Fruit fly (Drosophila melanogaster) whole organism, larva: Measurements from ENCODE around the gene mRpL39.

Source experiments
- noc ChIP-seq: fragments of 200-800 bp; sonication (Bioruptor generic); optimal IDR thresholded peaks from 3 replicates; lab custom pipeline; 2019; ENCODE audit warnings: missing biosample characterization, mild to moderate bottlenecking, missing genetic modification characterization, moderate library complexity

Gene mRpL39

dm6 chr3L:15011638-15012335, 12.3 kb upstream of the mRpL39 start:
- peak; percentile 74 for TF ChIP-seq noc

DNA sequence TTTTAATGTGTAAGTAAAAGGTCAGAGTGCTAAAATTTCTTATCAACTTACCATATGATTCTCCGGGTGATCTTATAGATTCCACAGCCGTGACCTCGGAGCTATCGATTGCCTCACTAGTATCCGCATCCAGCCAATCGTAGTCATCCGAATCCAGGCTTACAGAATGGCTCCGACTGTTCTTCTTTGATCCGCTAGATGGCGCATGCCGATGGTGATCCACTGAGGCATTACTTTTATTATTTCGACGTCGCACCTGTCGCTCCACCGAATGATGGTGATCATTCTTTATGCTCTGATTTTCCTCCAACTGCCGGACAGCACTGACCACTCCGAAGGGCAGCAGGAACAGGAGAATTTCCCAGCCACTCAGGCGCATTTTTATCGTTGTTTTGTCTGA, 11.7 kb upstream of the mRpL39 start:
- TF ChIP-seq noc = no peak

dm6 chr3L:15010601-15011000, 11.1 kb upstream of the mRpL39 start:
- TF ChIP-seq noc = no peak

DNA sequence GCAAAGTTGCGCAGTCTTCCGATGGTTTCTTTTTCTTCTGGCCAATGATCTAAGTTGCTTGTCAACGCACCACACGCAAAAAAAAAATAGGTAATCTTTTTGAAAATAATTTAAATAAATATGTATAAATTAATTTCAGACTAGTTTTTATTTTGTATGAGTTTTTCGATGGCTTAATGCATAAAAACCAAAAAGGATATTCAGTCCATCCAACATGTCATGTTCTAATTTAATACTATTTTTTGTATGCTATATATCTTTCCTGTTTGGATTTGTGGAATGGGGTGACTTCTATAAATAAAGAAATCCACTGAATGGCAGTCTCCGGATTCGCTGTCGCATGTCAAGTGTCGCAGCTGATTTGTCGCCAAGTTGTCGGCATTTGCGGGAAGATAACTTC, 10.2 kb upstream of the mRpL39 start:
- TF ChIP-seq noc = no peak

DNA sequence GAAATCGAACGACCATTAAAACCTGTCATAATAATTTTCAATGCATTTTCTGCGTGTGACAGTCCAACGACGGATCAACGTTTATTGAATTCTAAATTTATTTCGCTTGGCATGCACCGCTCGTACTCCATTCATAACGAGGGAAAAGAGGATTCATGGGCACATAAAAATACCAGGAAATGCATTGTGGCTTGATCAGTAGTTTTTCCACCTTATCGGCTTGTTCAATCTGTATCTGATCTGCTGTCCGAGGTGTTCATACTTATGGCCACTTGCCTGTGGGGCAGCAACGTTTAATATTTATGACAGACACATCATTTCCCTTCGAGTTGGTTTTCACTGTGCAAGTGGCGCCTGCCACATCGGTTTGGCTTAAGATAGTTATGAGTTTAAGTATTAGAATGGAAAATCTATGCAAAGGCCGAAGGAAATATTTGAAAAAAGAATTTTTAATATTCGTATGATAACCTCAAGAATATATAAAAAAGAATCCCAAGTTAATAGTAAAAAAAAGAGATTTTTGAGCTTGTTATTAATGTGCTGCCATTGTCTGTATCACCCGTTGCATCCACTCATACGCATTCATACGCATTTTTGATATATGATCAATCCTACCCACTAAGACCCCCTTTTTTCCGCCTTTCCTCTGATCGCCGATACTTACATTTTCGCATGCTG, 7.9 kb upstream of the mRpL39 start:
- TF ChIP-seq noc = no peak

dm6 chr3L:15006825-15007224, 7.4 kb upstream of the mRpL39 start:
- no peak for TF ChIP-seq noc

DNA sequence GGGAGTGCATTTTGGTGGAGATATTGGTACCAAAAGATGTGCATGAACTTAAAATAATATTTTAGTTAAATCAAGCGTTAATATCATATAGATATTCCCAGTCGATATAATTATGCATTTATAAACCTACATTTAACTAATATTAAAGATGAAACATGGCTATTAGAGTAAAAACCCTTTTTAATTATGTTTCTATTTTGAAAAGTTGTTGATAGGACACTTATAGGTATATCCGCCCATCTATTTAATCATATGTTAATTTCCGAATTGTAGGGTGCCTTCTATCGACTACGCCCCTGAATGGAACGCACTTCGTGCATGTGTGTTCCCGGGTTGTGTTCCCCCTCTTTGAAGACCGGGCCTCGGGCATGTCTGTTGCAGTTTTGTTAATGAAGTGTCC, 6.3 kb upstream of the mRpL39 start:
- no peak for TF ChIP-seq noc

dm6 chr3L:15005085-15005484, 5.6 kb upstream of the mRpL39 start:
- TF ChIP-seq noc = no peak

DNA sequence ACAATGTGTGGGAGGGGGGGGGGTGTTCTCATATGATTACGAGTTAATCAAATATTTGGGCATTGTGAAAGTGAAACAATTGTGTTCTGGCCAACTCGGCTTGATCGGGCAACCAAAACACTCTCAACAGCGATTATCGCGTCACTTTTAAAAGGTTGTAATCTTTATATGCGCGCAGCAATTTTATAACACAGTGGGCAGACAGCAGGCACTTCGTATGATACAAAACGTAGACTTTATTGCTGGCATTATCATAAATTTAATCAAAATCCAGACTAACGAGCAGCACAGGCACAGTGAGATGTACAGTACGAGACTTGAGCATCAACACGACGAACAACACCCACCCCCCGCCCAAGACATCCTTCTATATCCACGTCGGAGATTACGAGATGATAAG, 6.7 kb downstream of the mRpL39 start:
- TF ChIP-seq noc = peak; percentile 65

DNA sequence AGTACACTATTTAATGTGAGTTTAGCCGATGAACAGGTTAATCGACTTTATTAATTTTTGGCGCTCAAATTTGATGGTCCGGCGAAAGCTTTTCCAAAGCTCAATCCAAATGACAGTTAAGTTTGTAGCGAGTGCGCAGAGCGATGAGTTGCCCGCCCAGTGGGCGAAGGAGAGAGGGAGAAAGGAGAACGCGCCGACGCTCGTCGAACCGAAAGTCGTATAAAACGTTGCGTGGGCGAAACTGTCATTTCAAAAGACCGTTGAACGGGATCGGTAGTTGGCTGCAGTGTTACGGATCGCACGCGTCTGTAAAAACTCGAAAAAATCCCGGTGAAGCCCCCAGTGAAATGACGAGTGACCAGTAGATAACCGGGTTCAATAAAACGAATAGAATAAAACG, 7.4 kb downstream of the mRpL39 start, which contains the start of gene Zip71B:
Zip71B (plus strand) TSS at position 265 of the 400 bp plus-strand sequence.
- no peak for TF ChIP-seq noc

dm6 chr3L:14989879-14990278, 9.6 kb downstream of the mRpL39 start:
- TF ChIP-seq noc = no peak

dm6 chr3L:14988231-14988630, 11.2 kb downstream of the mRpL39 start:
- TF ChIP-seq noc = no peak

dm6 chr3L:14986984-14987896, 12.2 kb downstream of the mRpL39 start:
- TF ChIP-seq noc = peak; percentile 35

dm6 chr3L:14986340-14986916, 13.0 kb downstream of the mRpL39 start:
- TF ChIP-seq noc = no peak

dm6 chr3L:14984521-14985150, 14.8 kb downstream of the mRpL39 start, which contains the start of gene mnd:
Gene mnd, plus strand, starts transcription at chr3L:14985100.
- no peak for TF ChIP-seq noc

DNA sequence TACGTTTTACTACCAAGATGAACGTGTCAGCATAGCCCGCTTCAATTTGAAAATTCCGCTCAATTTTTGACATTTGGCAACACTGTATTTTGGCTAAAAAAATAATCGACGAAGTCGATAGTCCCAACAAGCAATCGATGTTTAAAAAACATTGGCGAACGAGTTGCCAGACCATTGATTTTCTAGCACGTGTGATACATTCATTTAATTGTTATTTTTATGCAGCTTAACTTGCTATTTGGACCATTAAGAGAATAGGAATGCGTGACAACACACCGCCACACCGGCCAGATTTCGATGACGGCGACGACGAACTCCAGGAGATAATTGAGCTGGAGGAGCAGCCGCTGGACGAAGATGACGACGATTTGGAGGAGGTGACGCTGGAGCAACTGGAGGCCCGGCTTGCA, 16.8 kb downstream of the mRpL39 start, which contains the start of gene CG5114:
CG5114 (plus strand) TSS at position 161 of the 410 bp plus-strand sequence.
- TF ChIP-seq noc = no peak
